Worm (Caenorhabditis elegans): ENCODE data around the gene ptp-5.2.
"Not testable (repeated sequence)": the region's sequence is repeated elsewhere in the genome, so short reads cannot be mapped to it uniquely, and the experiment has no call there.

DNA sequence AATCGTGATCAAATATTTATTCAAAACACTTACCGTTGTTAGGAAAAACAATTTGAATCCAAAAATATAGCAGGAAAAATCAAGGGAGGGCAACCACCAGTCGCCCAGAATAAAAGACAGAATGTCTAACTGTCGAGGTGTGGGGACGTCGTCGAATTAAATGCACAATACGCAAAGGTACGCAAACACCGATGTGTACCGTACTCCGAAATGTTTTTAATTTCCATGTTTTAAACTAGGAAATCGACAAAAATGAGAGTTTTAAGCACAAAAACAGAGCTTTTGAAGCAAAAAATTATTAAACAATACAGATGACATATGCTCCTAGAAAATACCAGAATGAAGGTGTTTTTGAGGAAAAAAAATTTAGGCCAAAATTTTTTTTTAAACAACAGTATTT, 13.7 kb upstream of the ptp-5.2 start, which contains the start of gene Y57G11C.51:
- not testable (repeated sequence) for TF ChIP-seq B0310.2 (tag; optimal IDR thresholded peaks at IDR 0.05); sea-1 (GFP tag; conservative IDR thresholded peaks at IDR 0.05); pes-1 (GFP tag; IDR thresholded peaks at IDR 0.05); ama-1 (optimal IDR thresholded peaks at IDR 0.05)
